Worm (Caenorhabditis elegans) whole organism, L1 larva: Measurements from ENCODE around the gene srx-74.

Experiments
- C16A3.4 ChIP-seq: fragments of 150-350 bp; optimal IDR thresholded peaks from 2 replicates; lab custom pipeline; 2014; ENCODE audit warnings: missing biosample characterization, missing genetic modification characterization
- F16B12.6 ChIP-seq: fragments of 150-350 bp; optimal IDR thresholded peaks from 2 replicates; lab custom pipeline; 2014; ENCODE audit warnings: missing biosample characterization, missing genetic modification characterization
- alr-1 ChIP-seq: fragments of 200-800 bp; sonication (Bioruptor generic); optimal IDR thresholded peaks from 2 replicates; lab custom pipeline; 2018; ENCODE audit warnings: borderline replicate concordance, mild to moderate bottlenecking, missing genetic modification characterization, missing compliant biosample characterization
- aly-2 ChIP-seq: fragments of 150-350 bp; optimal IDR thresholded peaks from 2 replicates; lab custom pipeline; 2014; ENCODE audit warnings: missing biosample characterization, missing genetic modification characterization
- ceh-8 ChIP-seq: fragments of 200-800 bp; sonication (Bioruptor generic); optimal IDR thresholded peaks from 2 replicates; lab custom pipeline; 2018; ENCODE audit warnings: mild to moderate bottlenecking, missing genetic modification characterization, moderate library complexity, missing compliant biosample characterization
- dpl-1 ChIP-seq, 3 experiments: fragments of 150-350 bp in 2 of 3; sonication (generic microtip) in 1 of 3; optimal IDR thresholded peaks; 2 replicates each; lab custom pipeline; 2014 to 2017; ENCODE audit warnings: missing biosample characterization in 3 of 3, missing genetic modification characterization in 3 of 3, missing genetic modification reagents in 3 of 3
- efl-1 ChIP-seq, 4 experiments: fragments of 150-350 bp; optimal IDR thresholded peaks in 3 of 4; peaks in 1 of 4; 1 replicate in 1 of 4; 2 replicates in 3 of 4; lab custom pipeline; 2014; ENCODE audit warnings: missing biosample characterization in 2 of 4, missing genetic modification characterization in 2 of 4, missing genetic modification reagents in 2 of 4
- efl-3 ChIP-seq: fragments of 200-800 bp; sonication (Bioruptor generic); optimal IDR thresholded peaks from 2 replicates; lab custom pipeline; 2018; ENCODE audit warnings: mild to moderate bottlenecking, missing genetic modification characterization, missing compliant biosample characterization
- egl-27 ChIP-seq, 2 experiments: fragments of 150-350 bp in 1 of 2; sonication (generic microtip); optimal IDR thresholded peaks; 3 replicates each; lab custom pipeline; 2017 to 2018; ENCODE audit warnings: missing biosample characterization in 2 of 2, missing genetic modification characterization in 2 of 2, missing genetic modification reagents in 2 of 2
- elt-2 ChIP-seq: sonication (generic microtip); optimal IDR thresholded peaks from 2 replicates; lab custom pipeline; 2016; ENCODE audit warnings: missing genetic modification characterization, mild to moderate bottlenecking, inconsistent platforms, missing compliant biosample characterization, missing genetic modification reagents
- fkh-10 ChIP-seq: sonication (generic microtip); optimal IDR thresholded peaks from 2 replicates; lab custom pipeline; 2017; ENCODE audit warnings: missing biosample characterization, missing genetic modification reagents, missing genetic modification characterization
- hlh-4 ChIP-seq: sonication (generic microtip); optimal IDR thresholded peaks from 2 replicates; lab custom pipeline; 2016; ENCODE audit warnings: mild to moderate bottlenecking, missing genetic modification characterization, missing compliant biosample characterization
- isw-1 ChIP-seq: fragments of 200-800 bp; sonication (Bioruptor generic); IDR thresholded peaks from 2 replicates; pipeline ENCODE4 v1.3.6; 2022; ENCODE audit warnings: missing genetic modification characterization, missing compliant biosample characterization
- lin-14 ChIP-seq: fragments of 200-800 bp; sonication (Bioruptor generic); optimal IDR thresholded peaks from 2 replicates; lab custom pipeline; 2018; ENCODE audit warnings: mild to moderate bottlenecking, missing genetic modification characterization, moderate library complexity, missing compliant biosample characterization
- lin-15B ChIP-seq: fragments of 150-350 bp; sonication (generic microtip); optimal IDR thresholded peaks from 3 replicates; lab custom pipeline; 2014; ENCODE audit warnings: missing biosample characterization, missing genetic modification characterization
- lin-35 ChIP-seq, 2 experiments: fragments of 150-350 bp; optimal IDR thresholded peaks; 2 replicates each; lab custom pipeline; 2014; ENCODE audit warnings: missing biosample characterization in 2 of 2, missing genetic modification characterization in 2 of 2, missing genetic modification reagents in 2 of 2
- lsy-2 ChIP-seq, 2 experiments: fragments of 150-350 bp; optimal IDR thresholded peaks; 2 replicates each; lab custom pipeline; 2014; ENCODE audit warnings: missing biosample characterization in 2 of 2, missing genetic modification characterization in 2 of 2
- mab-9 ChIP-seq: fragments of 200-800 bp; sonication (Bioruptor generic); IDR thresholded peaks from 2 replicates; pipeline ENCODE4 v1.3.6; 2022; ENCODE audit warnings: missing genetic modification reagents, missing genetic modification characterization, missing compliant biosample characterization
- mdl-1 ChIP-seq, 2 experiments: fragments of 150-350 bp; optimal IDR thresholded peaks; 2 replicates each; lab custom pipeline; 2014 to 2017; ENCODE audit warnings: missing biosample characterization in 2 of 2, missing genetic modification characterization in 2 of 2, inconsistent platforms in 1 of 2
- nhr-12 ChIP-seq: sonication (generic microtip); optimal IDR thresholded peaks from 2 replicates; lab custom pipeline; 2017; ENCODE audit warnings: missing biosample characterization, missing genetic modification characterization
- nhr-19 ChIP-seq: fragments of 200-800 bp; sonication (Bioruptor generic); conservative IDR thresholded peaks from 2 replicates; pipeline ENCODE4 v1.3.6; 2022; ENCODE audit warnings: missing genetic modification characterization, missing compliant biosample characterization
- nhr-20 ChIP-seq: sonication (generic microtip); optimal IDR thresholded peaks from 2 replicates; lab custom pipeline; 2016; ENCODE audit warnings: mild to moderate bottlenecking, missing genetic modification characterization, missing compliant biosample characterization
- nhr-28 ChIP-seq: fragments of 150-350 bp; optimal IDR thresholded peaks from 2 replicates; lab custom pipeline; 2014; ENCODE audit warnings: missing biosample characterization, missing genetic modification characterization
- nhr-71 ChIP-seq: sonication (generic microtip); optimal IDR thresholded peaks from 2 replicates; lab custom pipeline; 2016; ENCODE audit warnings: mild to moderate bottlenecking, missing genetic modification characterization, moderate library complexity, missing compliant biosample characterization
- nhr-84 ChIP-seq: sonication (generic microtip); optimal IDR thresholded peaks from 2 replicates; lab custom pipeline; 2017; ENCODE audit warnings: missing biosample characterization, missing genetic modification characterization
- pag-3 ChIP-seq: sonication (generic microtip); optimal IDR thresholded peaks from 2 replicates; lab custom pipeline; 2017; ENCODE audit warnings: missing genetic modification characterization, mild to moderate bottlenecking, missing compliant biosample characterization, antibody characterized with exemption, borderline replicate concordance; ENCODE audit not compliant: insufficient read depth
- rnt-1 ChIP-seq: sonication (generic microtip); optimal IDR thresholded peaks from 2 replicates; lab custom pipeline; 2016; ENCODE audit warnings: mild to moderate bottlenecking, missing genetic modification characterization, moderate library complexity, missing compliant biosample characterization
- snu-23 ChIP-seq: sonication (generic microtip); optimal IDR thresholded peaks from 2 replicates; lab custom pipeline; 2016; ENCODE audit warnings: missing genetic modification characterization, missing compliant biosample characterization
- tbx-2 ChIP-seq: sonication (generic microtip); optimal IDR thresholded peaks from 2 replicates; lab custom pipeline; 2016; ENCODE audit warnings: missing genetic modification characterization, missing compliant biosample characterization
- tlp-1 ChIP-seq: fragments of 150-350 bp; optimal IDR thresholded peaks from 2 replicates; lab custom pipeline; 2014; ENCODE audit warnings: missing biosample characterization, missing genetic modification characterization
- unc-130 ChIP-seq: fragments of 150-350 bp; optimal IDR thresholded peaks from 2 replicates; lab custom pipeline; 2017; ENCODE audit warnings: missing biosample characterization, missing genetic modification characterization, inconsistent platforms
- unc-30 ChIP-seq: sonication (generic microtip); optimal IDR thresholded peaks from 2 replicates; lab custom pipeline; 2017; ENCODE audit warnings: missing biosample characterization, missing genetic modification characterization
- unc-98 ChIP-seq: fragments of 200-800 bp; sonication (Bioruptor generic); IDR thresholded peaks from 2 replicates; pipeline ENCODE4 v1.3.6; 2022; ENCODE audit warnings: missing genetic modification characterization, missing compliant biosample characterization
- xbp-1 ChIP-seq: sonication (generic microtip); optimal IDR thresholded peaks from 2 replicates; lab custom pipeline; 2016; ENCODE audit warnings: missing genetic modification characterization, missing compliant biosample characterization
- ztf-11 ChIP-seq, 2 experiments: sonication (generic microtip); optimal IDR thresholded peaks; 2 replicates each; lab custom pipeline; 2016 to 2017; ENCODE audit warnings: missing genetic modification characterization in 2 of 2, missing biosample characterization in 1 of 2, missing compliant biosample characterization in 1 of 2

srx-74 gene

ce11 chrV:4694466-4695092, 32.3 kb upstream of the srx-74 start (continued):
- no peak for TF ChIP-seq tlp-1
- no peak for TF ChIP-seq lin-15B (tag; lab: Kevin White, UChicago)
- TF ChIP-seq rnt-1 (tag; lab: Kevin White, UChicago), result peak; percentile 15
- TF ChIP-seq unc-30 (tag; lab: Kevin White, UChicago), result no peak
- TF ChIP-seq fkh-10 (GFP tag; lab: Kevin White, UChicago), result no peak
- no peak for TF ChIP-seq alr-1 (tag; lab: Kevin White, UChicago)
- TF ChIP-seq xbp-1, result no peak
- no peak for TF ChIP-seq lin-35 (GFP tag; optimal IDR thresholded peaks at IDR 0.05; lab: Kevin White, UChicago)
- no peak for TF ChIP-seq efl-1 (optimal IDR thresholded peaks at IDR 0.05; lab: Kevin White, UChicago)
- peak in 1 of 2 experiments; percentile 84 for TF ChIP-seq efl-1 (GFP tag; optimal IDR thresholded peaks at IDR 0.05 in 1 of 2; lab: Kevin White, UChicago)
- TF ChIP-seq, all 84 proteins: peak for 18

- peak; percentile 28 to 56 for TF ChIP-seq lsy-2 (tag; optimal IDR thresholded peaks at IDR 0.05; lab: Kevin White, UChicago)
- no peak for TF ChIP-seq mab-9 (GFP tag; lab: Robert Waterston, UW)
- no peak for TF ChIP-seq lin-35 (GFP tag; optimal IDR thresholded peaks at IDR 0.05; lab: Kevin White, UChicago)
- no peak for TF ChIP-seq lin-15B (tag; lab: Kevin White, UChicago)
- peak; percentile 32 for TF ChIP-seq unc-130 (tag; lab: Kevin White, UChicago)
- no peak for TF ChIP-seq pag-3 (tag; lab: Kevin White, UChicago)
- peak; percentile 61 for TF ChIP-seq nhr-20 (tag; lab: Kevin White, UChicago)
- TF ChIP-seq unc-98, result no peak
- TF ChIP-seq elt-2 (tag; lab: Kevin White, UChicago), result no peak
- TF ChIP-seq ceh-8 (GFP tag; lab: Kevin White, UChicago), result no peak
- no peak for TF ChIP-seq ztf-11 (tag; optimal IDR thresholded peaks at IDR 0.05; lab: Kevin White, UChicago)
- no peak for TF ChIP-seq efl-3 (GFP tag; lab: Kevin White, UChicago)
- no peak for TF ChIP-seq efl-1 (optimal IDR thresholded peaks at IDR 0.05; lab: Kevin White, UChicago)
- TF ChIP-seq efl-1 (GFP tag; optimal IDR thresholded peaks at IDR 0.05 in 1 of 2; lab: Kevin White, UChicago), result no peak
- no peak for TF ChIP-seq nhr-12 (tag; lab: Kevin White, UChicago)
- TF ChIP-seq isw-1 (GFP tag; lab: Robert Waterston, UW), result no peak
- TF ChIP-seq aly-2 (tag; lab: Kevin White, UChicago), result no peak
- no peak for TF ChIP-seq nhr-84 (tag; lab: Kevin White, UChicago)
- peak; percentile 28 for TF ChIP-seq snu-23
- peak; percentile 39; the same call in 1 of the 2 replicates for TF ChIP-seq nhr-19 (GFP tag; lab: Robert Waterston, UW)
- no peak for TF ChIP-seq F16B12.6
- TF ChIP-seq mdl-1 (tag; optimal IDR thresholded peaks at IDR 0.05; lab: Kevin White, UChicago), result peak in 1 of 2 experiments; percentile 27
- TF ChIP-seq tbx-2 (tag; lab: Kevin White, UChicago), result peak; percentile 46
- TF ChIP-seq nhr-28 (tag; lab: Kevin White, UChicago), result no peak
- peak; percentile 64 for TF ChIP-seq nhr-71 (tag; lab: Kevin White, UChicago)
- no peak for TF ChIP-seq egl-27 (tag; optimal IDR thresholded peaks at IDR 0.05; lab: Kevin White, UChicago)
- no peak for TF ChIP-seq hlh-4 (tag; lab: Kevin White, UChicago)
- peak; percentile 69 for TF ChIP-seq rnt-1 (tag; lab: Kevin White, UChicago)
- TF ChIP-seq lin-14 (GFP tag; lab: Kevin White, UChicago), result peak; percentile 69
- TF ChIP-seq C16A3.4 (tag; lab: Kevin White, UChicago), result no peak
- TF ChIP-seq dpl-1 (GFP tag; optimal IDR thresholded peaks at IDR 0.05; lab: Kevin White, UChicago), result no peak
Measured at ce11 chrV:4693282-4693588, 30.9 kb upstream of the srx-74 start.
